Worm (Caenorhabditis elegans): ENCODE measurements around the gene T15B7.15.

ce11 chrV:6842437-6842836 is 4.0 kb upstream of the T15B7.15 start, which contains the start of gene T15B7.1:
- TF ChIP-seq ref-1 (GFP tag; conservative IDR thresholded peaks at IDR 0.05) (no peak), cog-1 (tag; optimal IDR thresholded peaks at IDR 0.05) (no peak), flt-1 (GFP tag; IDR thresholded peaks at IDR 0.05) (no peak), ztf-23 (GFP tag; IDR thresholded peaks at IDR 0.05) (no peak), med-1 (GFP tag; optimal IDR thresholded peaks at IDR 0.05; ENCODE audit: insufficient read depth) (no peak), T22C8.4 (GFP tag; IDR thresholded peaks at IDR 0.05) (no peak), ztf-29 (GFP tag; IDR thresholded peaks at IDR 0.05) (no peak), tab-1 (GFP tag; IDR thresholded peaks at IDR 0.05) (no peak), klf-2 (GFP tag; conservative IDR thresholded peaks at IDR 0.05) (no peak)
